Fruit fly (Drosophila melanogaster) whole organism, embryonic: ENCODE measurements around the gene ppk17.

Experiments
- Antp ChIP-seq: fragments of 200-800 bp; sonication (Bioruptor generic); optimal IDR thresholded peaks from 3 replicates; lab custom pipeline; 2016; ENCODE audit warnings: missing biosample characterization, missing genetic modification characterization
- CG10565 ChIP-seq: fragments of 200-800 bp; sonication (Bioruptor generic); optimal IDR thresholded peaks from 3 replicates; lab custom pipeline; 2016; ENCODE audit warnings: missing biosample characterization, mild to moderate bottlenecking, missing genetic modification characterization
- CG11093 ChIP-seq: fragments of 200-800 bp; sonication (Bioruptor generic); IDR thresholded peaks from 3 replicates; pipeline ENCODE4 v1.3.6; 2022; ENCODE audit warnings: missing biosample characterization, missing genetic modification characterization
- CG12659 ChIP-seq: fragments of 200-800 bp; sonication (Bioruptor generic); optimal IDR thresholded peaks from 3 replicates; lab custom pipeline; 2017; ENCODE audit warnings: mild to moderate bottlenecking, missing biosample characterization, missing genetic modification reagents, missing genetic modification characterization
- CG14667 ChIP-seq: fragments of 200-800 bp; sonication (Bioruptor generic); IDR thresholded peaks from 2 replicates; pipeline ENCODE4 v1.3.6; 2022; ENCODE audit warnings: missing biosample characterization, missing genetic modification characterization
- CG14710 ChIP-seq: fragments of 200-800 bp; sonication (Bioruptor generic); optimal IDR thresholded peaks from 3 replicates; lab custom pipeline; 2019; ENCODE audit warnings: missing biosample characterization, mild to moderate bottlenecking, missing genetic modification characterization, moderate library complexity
- CG1529 ChIP-seq: fragments of 200-800 bp; sonication (Bioruptor generic); optimal IDR thresholded peaks from 3 replicates; lab custom pipeline; 2018; ENCODE audit warnings: missing biosample characterization, missing genetic modification characterization
- CG1647 ChIP-seq: fragments of 200-800 bp; sonication (Bioruptor generic); optimal IDR thresholded peaks from 3 replicates; lab custom pipeline; 2016; ENCODE audit warnings: missing biosample characterization, missing genetic modification characterization
- CG18476 ChIP-seq: fragments of 200-800 bp; sonication (Bioruptor generic); optimal IDR thresholded peaks from 2 replicates; lab custom pipeline; 2016; ENCODE audit warnings: missing biosample characterization, mild to moderate bottlenecking, missing genetic modification characterization
- CG18619 ChIP-seq: fragments of 200-800 bp; sonication (Bioruptor generic); optimal IDR thresholded peaks from 3 replicates; lab custom pipeline; 2017; ENCODE audit warnings: missing biosample characterization, mild to moderate bottlenecking, missing genetic modification characterization
- CG30403 ChIP-seq: fragments of 200-800 bp; sonication (Bioruptor generic); optimal IDR thresholded peaks from 3 replicates; lab custom pipeline; 2016; ENCODE audit warnings: missing biosample characterization, missing genetic modification characterization
- CG32767 ChIP-seq: fragments of 200-800 bp; sonication (Bioruptor generic); IDR thresholded peaks from 2 replicates; pipeline ENCODE4 v1.3.6; 2022; ENCODE audit warnings: missing biosample characterization, missing genetic modification characterization
- CG3281 ChIP-seq: fragments of 200-800 bp; sonication (Bioruptor generic); optimal IDR thresholded peaks from 3 replicates; lab custom pipeline; 2017; ENCODE audit warnings: missing biosample characterization, mild to moderate bottlenecking, missing genetic modification characterization
- CG6175 ChIP-seq: fragments of 200-800 bp; sonication (Bioruptor generic); IDR thresholded peaks from 3 replicates; pipeline ENCODE4 v1.3.6; 2022; ENCODE audit warnings: missing biosample characterization, missing genetic modification characterization
- CG7928 ChIP-seq: fragments of 200-800 bp; sonication (Bioruptor generic); optimal IDR thresholded peaks from 2 replicates; lab custom pipeline; 2017; ENCODE audit warnings: missing biosample characterization, mild to moderate bottlenecking, missing genetic modification characterization
- CG8089 ChIP-seq: fragments of 200-800 bp; sonication (Bioruptor generic); optimal IDR thresholded peaks from 3 replicates; lab custom pipeline; 2016; ENCODE audit warnings: missing biosample characterization, missing genetic modification characterization
- CTCF ChIP-seq: fragments of 200-800 bp; sonication (Bioruptor generic); optimal IDR thresholded peaks from 2 replicates; lab custom pipeline; 2017; ENCODE audit warnings: missing biosample characterization, mild to moderate bottlenecking, missing genetic modification characterization, moderate library complexity
- CkIIα-i1 ChIP-seq: fragments of 200-800 bp; sonication (Bioruptor generic); IDR thresholded peaks from 2 replicates; pipeline ENCODE4 v1.3.6; 2022; ENCODE audit warnings: missing biosample characterization, missing genetic modification characterization
- Deaf1 ChIP-seq: fragments of 200-800 bp; optimal IDR thresholded peaks from 3 replicates; lab custom pipeline; 2019; ENCODE audit warnings: missing biosample characterization, mild to moderate bottlenecking, missing genetic modification characterization, moderate library complexity
- ERR ChIP-seq: fragments of 200-800 bp; sonication (Bioruptor generic); optimal IDR thresholded peaks from 2 replicates; lab custom pipeline; 2016; ENCODE audit warnings: missing biosample characterization, missing genetic modification characterization
- Eip74EF ChIP-seq, 2 experiments: fragments of 200-800 bp in 1 of 2; fragments of >200 bp in 1 of 2; sonication (Bioruptor generic) in 1 of 2; optimal IDR thresholded peaks; 2 replicates each; lab custom pipeline; 2017 to 2019; ENCODE audit warnings: missing biosample characterization in 2 of 2, missing genetic modification characterization in 2 of 2, mild to moderate bottlenecking in 1 of 2, moderate library complexity in 1 of 2
- GATAe ChIP-seq: fragments of 200-800 bp; sonication (Bioruptor generic); conservative IDR thresholded peaks from 2 replicates; pipeline ENCODE4 v1.3.6; 2022; ENCODE audit warnings: missing biosample characterization, missing genetic modification characterization
- HHEX ChIP-seq: fragments of 200-800 bp; sonication (Bioruptor generic); optimal IDR thresholded peaks from 3 replicates; lab custom pipeline; 2017; ENCODE audit warnings: missing biosample characterization, mild to moderate bottlenecking, missing genetic modification characterization, missing genetic modification reagents
- Hr3 ChIP-seq: fragments of 200-800 bp; sonication (Bioruptor generic); optimal IDR thresholded peaks from 3 replicates; lab custom pipeline; 2016; ENCODE audit warnings: missing biosample characterization, missing genetic modification characterization
- Hr51 ChIP-seq, 2 experiments: fragments of 200-800 bp; sonication (Bioruptor generic); optimal IDR thresholded peaks; 2 replicates in 1 of 2; 3 replicates in 1 of 2; lab custom pipeline; 2016 to 2018; ENCODE audit warnings: missing biosample characterization in 2 of 2, missing genetic modification characterization in 2 of 2, mild to moderate bottlenecking in 1 of 2, moderate library complexity in 1 of 2
- NC2β ChIP-seq: fragments of 200-800 bp; sonication (Bioruptor generic); optimal IDR thresholded peaks from 2 replicates; lab custom pipeline; 2016; ENCODE audit warnings: missing biosample characterization, missing genetic modification characterization
- NFAT ChIP-seq: fragments of 200-800 bp; sonication (Bioruptor generic); IDR thresholded peaks from 2 replicates; pipeline ENCODE4 v1.3.6; 2022; ENCODE audit warnings: missing biosample characterization, missing genetic modification characterization
- Nf-YA ChIP-seq: fragments of 200-800 bp; sonication (Bioruptor generic); IDR thresholded peaks from 2 replicates; pipeline ENCODE4 v1.3.6; 2022; ENCODE audit warnings: missing biosample characterization, missing genetic modification characterization
- Oaz ChIP-seq: fragments of 200-800 bp; sonication (Bioruptor generic); IDR thresholded peaks from 2 replicates; pipeline ENCODE4 v1.3.6; 2022; ENCODE audit warnings: missing biosample characterization, missing genetic modification characterization
- Scr ChIP-seq: fragments of 200-800 bp; sonication (Bioruptor generic); IDR thresholded peaks from 2 replicates; pipeline ENCODE4 v1.3.6; 2022; ENCODE audit warnings: missing biosample characterization, missing genetic modification characterization; ENCODE audit not compliant: partially characterized antibody
- Sry-β ChIP-seq: fragments of 200-800 bp; sonication (Bioruptor generic); optimal IDR thresholded peaks from 2 replicates; lab custom pipeline; 2018; ENCODE audit warnings: missing biosample characterization, mild to moderate bottlenecking, missing genetic modification characterization, moderate library complexity
- Usf ChIP-seq: fragments of 200-800 bp; sonication (Bioruptor generic); optimal IDR thresholded peaks from 2 replicates; lab custom pipeline; 2017; ENCODE audit warnings: missing genotype, missing biosample characterization, missing genetic modification characterization
- ato ChIP-seq: fragments of 200-800 bp; sonication (Bioruptor generic); IDR thresholded peaks from 2 replicates; pipeline ENCODE4 v1.3.6; 2022; ENCODE audit warnings: missing biosample characterization, missing genetic modification characterization; ENCODE audit not compliant: partially characterized antibody
- bbx ChIP-seq: fragments of 200-800 bp; sonication (Bioruptor generic); IDR thresholded peaks from 2 replicates; pipeline ENCODE4 v1.3.6; 2022; ENCODE audit warnings: missing biosample characterization, missing genetic modification characterization; ENCODE audit not compliant: partially characterized antibody
- bowl ChIP-seq: fragments of 200-800 bp; sonication (Bioruptor generic); IDR thresholded peaks from 2 replicates; pipeline ENCODE4 v1.3.6; 2022; ENCODE audit warnings: missing biosample characterization, missing genetic modification characterization
- cato ChIP-seq: fragments of 200-800 bp; sonication (Bioruptor generic); optimal IDR thresholded peaks from 2 replicates; lab custom pipeline; 2016; ENCODE audit warnings: missing biosample characterization, missing genetic modification characterization, borderline replicate concordance
- dimm ChIP-seq: fragments of 200-800 bp; sonication (Bioruptor generic); IDR thresholded peaks from 2 replicates; pipeline ENCODE4 v1.3.6; 2022; ENCODE audit warnings: missing biosample characterization, missing genetic modification characterization
- gce ChIP-seq: fragments of 200-800 bp; sonication (Bioruptor generic); IDR thresholded peaks from 3 replicates; pipeline ENCODE4 v1.3.6; 2022; ENCODE audit warnings: missing biosample characterization, missing genetic modification characterization
- lbe ChIP-seq: fragments of 200-800 bp; sonication (Bioruptor generic); optimal IDR thresholded peaks from 2 replicates; lab custom pipeline; 2016; ENCODE audit warnings: missing biosample characterization, mild to moderate bottlenecking, missing genetic modification characterization
- pan ChIP-seq, 4 experiments: fragments of >200 bp in 3 of 4; fragments of 200-800 bp in 1 of 4; sonication (Bioruptor generic) in 1 of 4; optimal IDR thresholded peaks in 3 of 4; IDR thresholded peaks in 1 of 4; 2 replicates each; pipeline versions ENCODE4 v1.3.6 to Lab custom; 2017 to 2022; ENCODE audit warnings: missing biosample characterization in 2 of 4, missing genetic modification characterization in 2 of 4, mixed read lengths in 1 of 4
- ranshi ChIP-seq: fragments of 200-800 bp; sonication (Bioruptor generic); IDR thresholded peaks from 2 replicates; pipeline ENCODE4 v1.3.6; 2022; ENCODE audit warnings: missing biosample characterization, missing genetic modification characterization
- salm ChIP-seq: fragments of 200-800 bp; sonication (Bioruptor generic); optimal IDR thresholded peaks from 2 replicates; lab custom pipeline; 2018; ENCODE audit warnings: missing biosample characterization, mild to moderate bottlenecking, missing genetic modification characterization
- scrt ChIP-seq: fragments of 200-800 bp; sonication (Bioruptor generic); optimal IDR thresholded peaks from 2 replicates; lab custom pipeline; 2018; ENCODE audit warnings: missing biosample characterization, mild to moderate bottlenecking, missing genetic modification characterization, moderate library complexity
- slbo ChIP-seq: fragments of 200-800 bp; sonication (Bioruptor generic); IDR thresholded peaks from 2 replicates; pipeline ENCODE4 v1.3.6; 2022; ENCODE audit warnings: missing biosample characterization, missing genetic modification characterization
- sna ChIP-seq: fragments of 200-800 bp; sonication (Bioruptor generic); IDR thresholded peaks from 2 replicates; pipeline ENCODE4 v1.3.6; 2022; ENCODE audit warnings: missing biosample characterization, missing genetic modification characterization; ENCODE audit not compliant: partially characterized antibody
- sug ChIP-seq: fragments of 200-800 bp; optimal IDR thresholded peaks from 2 replicates; lab custom pipeline; 2019; ENCODE audit warnings: missing biosample characterization, mild to moderate bottlenecking, missing genetic modification characterization, moderate library complexity
- tin ChIP-seq: fragments of 200-800 bp; sonication (Bioruptor generic); optimal IDR thresholded peaks from 3 replicates; lab custom pipeline; 2016; ENCODE audit warnings: missing biosample characterization, missing genetic modification characterization
- tio ChIP-seq: fragments of 200-800 bp; sonication (Bioruptor generic); optimal IDR thresholded peaks from 2 replicates; lab custom pipeline; 2017; ENCODE audit warnings: missing biosample characterization, missing genetic modification characterization, inconsistent platforms

Gene ppk17

dm6 chr2L:16715841-16716701 is 44.3 kb downstream of the ppk17 start, which contains the start of the genes Cyt-c-d and CG31808 (continued):
- TF ChIP-seq CG11093 (GFP tag; lab: Robert Waterston, UW) (peak; percentile 97), bowl (GFP tag; lab: Robert Waterston, UW) (peak; percentile 96), ato (GFP tag; lab: Robert Waterston, UW) (no peak), CG7928 (GFP tag; lab: Kevin White, UChicago) (peak; percentile 71), CG18476 (GFP tag; lab: Kevin White, UChicago) (peak; percentile 96), bbx (GFP tag; lab: Robert Waterston, UW) (peak; percentile 63), Deaf1 (tag; lab: Kevin White, UChicago) (peak; percentile 83), sna (no peak), ERR (GFP tag; lab: Kevin White, UChicago) (peak; percentile 78), CG6175 (peak; percentile 97), CG18619 (GFP tag; lab: Kevin White, UChicago) (peak; percentile 97), Nf-YA (peak; percentile 97), salm (tag; lab: Kevin White, UChicago) (peak; percentile 98), CG14667 (GFP tag; lab: Robert Waterston, UW) (peak; percentile 96), Hr51 (GFP tag; optimal IDR thresholded peaks at IDR 0.05; lab: Kevin White, UChicago) (peak; percentile 85 to 98), CG30403 (peak; percentile 98), CG12659 (peak; percentile 97), CG8089 (peak; percentile 87), Oaz (GFP tag; lab: Robert Waterston, UW) (peak; percentile 94), sug (tag; lab: Kevin White, UChicago) (peak; percentile 82), scrt (GFP tag; lab: Kevin White, UChicago) (peak; percentile 96), CG3281 (GFP tag; lab: Kevin White, UChicago) (peak; percentile 93), CG10565 (GFP tag; lab: Kevin White, UChicago) (peak; percentile 90), Scr (no peak), cato (GFP tag; lab: Kevin White, UChicago) (peak; percentile 95), CG32767 (peak; percentile 96), lbe (peak; percentile 93), pan (optimal IDR thresholded peaks at IDR 0.05; lab: Kevin White, UChicago) (no peak), pan (GFP tag; optimal IDR thresholded peaks at IDR 0.05 in 1 of 2, IDR thresholded peaks at IDR 0.05 in 1 of 2) (peak in 1 of 2 experiments; percentile 97), NFAT (peak; percentile 85), HHEX (GFP tag; lab: Kevin White, UChicago) (peak; percentile 94), Antp (peak; percentile 77), ranshi (peak; percentile 97), tio (peak; percentile 96), CkIIα-i1 (GFP tag; lab: Robert Waterston, UW) (peak; percentile 81), tin (GFP tag; lab: Kevin White, UChicago) (peak; percentile 95), CG1647 (peak; percentile 86), Eip74EF (GFP tag; optimal IDR thresholded peaks at IDR 0.05; lab: Kevin White, UChicago) (peak in 1 of 2 experiments; percentile 98), slbo (GFP tag; lab: Robert Waterston, UW) (peak; percentile 96), gce (GFP tag; lab: Robert Waterston, UW) (peak; percentile 97), CTCF (GFP tag; lab: Kevin White, UChicago) (peak; percentile 71), dimm (GFP tag; lab: Robert Waterston, UW) (peak; percentile 93), Hr3 (GFP tag; lab: Kevin White, UChicago) (peak; percentile 96), NC2β (GFP tag; lab: Kevin White, UChicago) (peak; percentile 92), CG14710 (peak; percentile 95), Usf (GFP tag; lab: Kevin White, UChicago) (peak; percentile 75), GATAe (GFP tag; lab: Robert Waterston, UW) (peak; percentile 86), Sry-β (GFP tag; lab: Kevin White, UChicago) (peak; percentile 73), CG1529 (GFP tag; lab: Kevin White, UChicago) (peak; percentile 98)
